Worm (Caenorhabditis elegans): Measurements from ENCODE around the gene F28A10.1.

DNA sequence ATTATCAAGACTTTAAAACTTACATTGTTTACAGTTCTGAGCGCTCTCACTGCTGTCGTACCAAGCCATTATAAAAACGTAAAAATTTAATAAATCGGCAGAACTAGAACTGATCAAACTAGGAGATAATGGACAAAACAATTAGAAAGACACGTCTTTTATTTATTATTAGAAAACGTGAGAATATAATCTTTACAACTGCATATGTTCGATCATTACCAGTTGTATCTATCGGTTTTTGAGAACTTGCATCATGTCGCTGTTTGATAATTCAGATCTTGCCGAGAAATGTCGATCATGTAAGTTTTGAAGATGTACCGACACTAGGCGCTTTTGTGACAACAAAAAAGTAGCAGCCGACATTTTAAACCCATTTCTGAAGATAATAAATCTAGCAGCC lies 20.0 kb downstream of the F28A10.1 start, which contains the start of gene F28A10.7:
- no peak for TF ChIP-seq snpc-4 (tag; optimal IDR thresholded peaks at IDR 0.05)
- no peak for TF ChIP-seq ZK546.5 (tag; optimal IDR thresholded peaks at IDR 0.05)
- no peak for TF ChIP-seq nhr-11 (tag; optimal IDR thresholded peaks at IDR 0.05)
- no peak for TF ChIP-seq nhr-237 (tag; optimal IDR thresholded peaks at IDR 0.05)
- no peak for TF ChIP-seq sma-9 (GFP tag; optimal IDR thresholded peaks at IDR 0.05)
- TF ChIP-seq sma-9 (tag; optimal IDR thresholded peaks at IDR 0.05), result no peak
- TF ChIP-seq zag-1 (tag; optimal IDR thresholded peaks at IDR 0.05), result no peak
- TF ChIP-seq unc-39 (tag; optimal IDR thresholded peaks at IDR 0.05), result no peak
- TF ChIP-seq nhr-21 (tag; optimal IDR thresholded peaks at IDR 0.05), result no peak
- TF ChIP-seq unc-55 (GFP tag; optimal IDR thresholded peaks at IDR 0.05), result no peak
- no peak for TF ChIP-seq nhr-12 (tag; optimal IDR thresholded peaks at IDR 0.05)
- no peak for TF ChIP-seq blmp-1 (tag; optimal IDR thresholded peaks at IDR 0.05; ENCODE audit: insufficient read depth)
- no peak for TF ChIP-seq lsy-2 (tag; optimal IDR thresholded peaks at IDR 0.05)
- TF ChIP-seq F13H6.1 (tag; optimal IDR thresholded peaks at IDR 0.05), result no peak
- no peak for TF ChIP-seq mab-5 (tag; optimal IDR thresholded peaks at IDR 0.05)
